Fruit fly (Drosophila melanogaster): ENCODE measurements around the gene Nak.

Nak gene

DNA sequence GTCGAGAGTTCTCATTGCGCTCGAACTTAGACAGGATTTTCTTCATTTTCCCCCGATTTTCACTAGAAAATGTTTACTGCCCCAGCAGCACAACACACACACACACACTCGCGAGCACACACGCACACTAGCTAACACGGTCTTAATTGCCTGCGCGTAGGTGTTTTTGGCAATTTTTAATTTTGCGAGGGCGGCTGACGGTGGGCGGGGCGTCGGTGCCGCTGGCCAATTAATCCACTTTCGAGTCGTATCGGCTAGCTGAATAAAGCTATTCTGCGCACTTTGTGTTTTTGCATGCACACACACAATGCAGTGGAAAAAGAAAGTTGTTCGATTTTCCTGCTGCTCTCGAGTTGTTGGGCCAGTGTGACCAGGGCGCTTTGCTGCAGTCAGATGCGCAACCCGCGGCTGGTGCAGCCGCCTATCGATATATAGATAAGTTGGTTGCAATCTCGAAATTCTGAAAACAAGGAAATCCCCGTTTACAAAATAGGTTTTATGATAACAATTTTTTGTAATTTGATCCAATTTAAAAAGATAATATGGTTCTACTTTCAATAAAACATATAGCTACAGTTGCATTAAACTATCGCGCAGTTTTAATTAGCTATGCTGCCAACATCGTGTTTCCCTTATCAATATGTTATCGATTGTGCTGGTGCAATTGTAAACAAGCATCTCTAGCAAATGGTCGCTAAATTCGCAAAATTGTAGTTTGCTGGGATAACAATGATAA lies at the start of gene Nak, which contains the start of gene Tango6:
Gene Nak (minus strand): TSS at position 375 of the 736 bp plus-strand sequence.
Gene Tango6 (plus strand): TSS at position 659 of the 736 bp plus-strand sequence.
- peak; percentile 46 for TF ChIP-seq CG17801 (GFP tag; optimal IDR thresholded peaks at IDR 0.05; ENCODE audit: partially characterized antibody)

DNA sequence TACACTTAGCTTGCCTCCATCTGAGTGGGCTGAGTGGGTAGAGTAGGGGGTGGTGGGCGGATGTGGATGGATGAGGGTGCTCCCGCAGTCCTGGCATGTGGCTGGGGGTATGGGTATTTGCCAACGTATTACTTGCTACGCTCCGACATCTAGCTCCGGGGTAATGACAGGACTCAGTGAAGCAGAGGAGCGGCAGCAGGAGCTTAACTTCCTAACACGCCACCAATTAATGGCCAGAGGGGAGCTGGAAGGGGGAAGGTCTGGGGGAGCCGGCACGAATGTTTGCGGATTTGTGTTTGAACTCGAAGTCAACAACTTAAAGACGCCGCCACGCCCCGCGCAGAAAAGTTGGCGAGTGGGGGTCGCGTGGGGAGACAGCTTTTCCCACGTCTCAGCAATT lies 49.7 kb upstream of the Nak start:
- no peak for TF ChIP-seq CG17801 (GFP tag; optimal IDR thresholded peaks at IDR 0.05; ENCODE audit: partially characterized antibody)

DNA sequence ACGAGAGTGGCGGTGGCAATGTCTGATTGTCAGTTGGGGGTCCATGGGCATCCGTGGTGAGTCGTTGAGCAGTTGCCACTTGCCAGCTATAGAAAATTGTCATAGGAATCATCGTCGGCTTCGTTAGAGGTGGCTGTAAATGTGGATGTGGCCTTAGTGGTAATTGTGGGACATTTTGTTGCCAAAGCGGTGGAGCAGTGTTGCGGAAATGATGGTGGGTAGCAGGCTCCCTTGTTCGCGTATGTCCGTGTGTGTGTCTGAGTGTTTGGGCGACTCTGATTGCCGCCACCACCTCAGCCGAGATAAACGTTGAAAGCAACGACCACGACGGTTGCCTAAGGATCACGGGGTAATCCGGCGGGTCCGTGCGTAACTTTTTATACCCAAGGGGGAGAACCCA lies 48.5 kb upstream of the Nak start:
- TF ChIP-seq CG17801 (GFP tag; optimal IDR thresholded peaks at IDR 0.05; ENCODE audit: partially characterized antibody), result no peak

- no peak for TF ChIP-seq CG17801 (GFP tag; optimal IDR thresholded peaks at IDR 0.05; ENCODE audit: partially characterized antibody)
Observed at dm6 chr2L:19015628-19016027, 47.1 kb upstream of the Nak start.

- TF ChIP-seq CG17801 (GFP tag; optimal IDR thresholded peaks at IDR 0.05; ENCODE audit: partially characterized antibody), result no peak
Observed at dm6 chr2L:19014881-19015366, 46.4 kb upstream of the Nak start.

DNA sequence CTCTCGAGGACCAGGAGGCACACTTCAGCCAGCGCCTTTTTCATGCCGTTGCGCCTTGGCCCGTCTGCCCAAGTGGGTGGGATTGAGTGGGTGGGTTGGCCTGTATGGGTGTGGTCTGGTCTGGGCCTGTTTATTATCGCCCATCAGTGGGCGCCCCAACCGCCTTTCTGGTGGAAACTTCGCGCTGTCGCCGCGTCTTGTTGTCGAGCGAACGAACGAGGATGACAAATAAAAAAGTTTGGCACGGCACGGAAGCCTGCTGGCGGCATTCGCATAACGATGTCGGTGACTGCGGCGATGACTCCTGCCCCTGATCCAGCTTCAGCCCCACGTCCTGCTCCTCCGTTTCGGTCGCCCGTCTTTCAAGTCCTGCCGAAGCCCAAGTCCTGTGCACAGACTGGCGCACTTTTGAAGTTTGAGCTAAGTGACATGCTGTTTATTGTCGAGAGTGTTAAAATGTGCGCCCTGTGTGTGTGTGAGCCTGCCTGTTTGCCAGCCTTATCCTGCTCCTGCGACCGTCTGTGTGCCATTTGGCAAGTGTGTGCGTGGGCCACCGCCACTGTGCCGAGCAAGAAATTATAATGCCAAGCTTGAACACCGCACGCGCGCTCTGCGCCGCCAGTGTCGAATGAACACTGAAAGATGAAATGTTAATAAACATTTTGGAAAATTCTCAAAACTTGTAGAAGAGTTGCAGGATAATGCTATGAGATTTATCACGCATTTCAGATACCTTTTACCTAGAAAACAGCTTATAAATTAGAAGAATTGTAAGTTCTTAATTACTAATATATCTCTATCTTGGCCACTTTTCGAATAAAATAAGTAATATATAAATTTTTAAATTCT lies 45.7 kb upstream of the Nak start:
- no peak for TF ChIP-seq CG17801 (GFP tag; optimal IDR thresholded peaks at IDR 0.05; ENCODE audit: partially characterized antibody)

DNA sequence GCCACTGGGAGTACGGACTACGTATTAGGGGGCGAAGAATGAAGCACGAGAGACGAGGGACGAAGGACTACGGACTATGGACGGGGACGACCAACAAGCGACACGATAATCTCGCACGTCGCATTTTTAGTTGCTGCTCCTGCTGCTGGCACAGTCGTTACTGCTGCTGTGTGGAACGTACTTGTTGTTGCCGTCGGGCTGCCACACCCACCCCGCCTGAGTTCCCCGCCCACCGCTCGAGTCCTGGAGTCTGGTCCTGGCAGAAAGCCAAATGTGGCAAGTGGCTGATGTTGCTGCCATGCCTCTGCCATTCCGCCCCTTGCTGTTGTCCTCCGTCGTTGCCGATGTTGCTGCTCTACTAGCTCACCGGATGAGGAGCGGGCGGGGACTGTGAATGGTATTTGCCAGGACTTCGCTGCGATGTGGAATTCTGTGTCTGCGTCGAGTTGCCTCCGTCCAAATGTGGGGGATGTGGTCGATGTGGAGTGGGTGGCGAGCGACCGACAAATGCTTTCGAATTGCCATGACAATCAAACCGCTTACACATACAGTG lies 44.3 kb upstream of the Nak start:
- no peak for TF ChIP-seq CG17801 (GFP tag; optimal IDR thresholded peaks at IDR 0.05; ENCODE audit: partially characterized antibody)

DNA sequence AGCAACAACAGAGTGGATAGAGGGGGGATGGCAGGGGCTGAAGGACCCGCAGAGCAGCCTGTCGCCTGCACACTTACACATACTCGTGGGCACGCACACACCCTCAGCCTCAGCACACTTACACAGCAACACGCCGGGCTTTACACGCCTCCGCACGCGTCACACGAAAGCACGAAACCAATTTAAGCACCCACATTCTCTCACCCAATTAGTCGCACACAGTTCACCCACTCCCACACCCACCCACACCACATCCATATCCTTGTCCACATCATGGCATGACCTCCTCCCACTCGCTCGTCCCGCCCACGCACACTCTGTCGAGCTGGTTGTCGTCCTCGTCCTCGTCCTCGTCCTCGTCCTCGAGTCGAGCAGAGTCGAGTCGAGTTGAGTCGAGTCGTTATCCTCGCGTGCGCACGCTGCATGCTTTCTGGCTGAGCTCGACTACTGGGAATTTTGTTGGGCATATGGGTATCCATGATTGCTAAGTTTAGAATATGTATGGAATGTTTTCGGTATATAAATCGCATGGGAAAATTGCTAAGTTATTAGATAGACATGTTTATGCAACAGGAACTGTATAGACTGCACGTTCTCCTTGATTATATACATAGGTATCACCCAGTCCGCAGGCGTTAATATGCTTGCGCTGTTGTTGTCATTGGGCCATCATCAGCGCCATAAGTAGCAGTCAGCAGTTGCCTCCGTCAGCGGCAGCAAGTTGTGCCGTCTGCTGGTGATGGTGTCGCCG lies 43.5 kb upstream of the Nak start:
- TF ChIP-seq CG17801 (GFP tag; optimal IDR thresholded peaks at IDR 0.05; ENCODE audit: partially characterized antibody), result no peak

dm6 chr2L:19010566-19010965 lies 42.0 kb upstream of the Nak start, which contains the start of gene robl37BC:
robl37BC (plus strand) TSS chr2L:19010866.
- no peak for TF ChIP-seq CG17801 (GFP tag; optimal IDR thresholded peaks at IDR 0.05; ENCODE audit: partially characterized antibody)

DNA sequence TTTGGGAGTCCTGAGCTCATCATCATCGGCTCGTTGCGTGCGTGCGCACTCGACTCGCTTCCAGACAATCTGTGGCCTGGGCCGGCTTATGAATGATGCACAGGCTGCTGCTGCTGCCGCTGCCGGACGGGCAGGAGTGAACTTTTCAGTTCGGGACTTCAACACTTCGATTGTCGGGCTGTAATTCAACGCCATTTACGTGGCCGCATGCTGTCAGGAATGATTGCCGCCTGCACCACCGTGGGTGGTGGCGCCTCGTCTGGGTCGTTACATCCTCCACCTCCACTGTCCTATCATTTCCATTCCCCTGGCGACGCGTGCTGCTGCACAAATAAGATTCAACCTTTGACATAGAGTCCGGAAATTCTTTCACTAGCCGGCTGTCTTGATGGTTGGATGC lies 41.5 kb upstream of the Nak start:
- TF ChIP-seq CG17801 (GFP tag; optimal IDR thresholded peaks at IDR 0.05; ENCODE audit: partially characterized antibody), result no peak

DNA sequence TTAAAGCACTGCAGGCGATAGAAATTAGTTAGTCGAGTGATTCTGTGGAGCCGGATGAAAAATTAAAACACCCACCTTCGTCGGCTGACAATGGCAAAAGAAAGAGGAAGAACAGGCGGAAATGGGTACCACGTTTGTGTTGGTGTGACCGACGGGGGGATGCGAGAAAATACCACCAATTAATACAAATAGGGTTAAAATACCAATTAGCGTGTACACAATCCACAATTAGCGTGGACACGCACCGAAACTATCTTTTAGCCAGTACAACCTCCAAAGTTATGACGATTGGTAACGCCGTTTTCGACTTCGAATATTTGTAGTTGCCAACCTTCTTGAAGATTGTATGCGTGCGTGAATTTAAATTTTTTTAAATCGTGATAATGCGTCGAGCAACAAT lies 40.6 kb upstream of the Nak start, which contains the start of gene RpL30:
Gene RpL30 (minus strand): TSS at position 177 of the 400 bp plus-strand sequence.
- peak; percentile 85 for TF ChIP-seq CG17801 (GFP tag; optimal IDR thresholded peaks at IDR 0.05; ENCODE audit: partially characterized antibody)

DNA sequence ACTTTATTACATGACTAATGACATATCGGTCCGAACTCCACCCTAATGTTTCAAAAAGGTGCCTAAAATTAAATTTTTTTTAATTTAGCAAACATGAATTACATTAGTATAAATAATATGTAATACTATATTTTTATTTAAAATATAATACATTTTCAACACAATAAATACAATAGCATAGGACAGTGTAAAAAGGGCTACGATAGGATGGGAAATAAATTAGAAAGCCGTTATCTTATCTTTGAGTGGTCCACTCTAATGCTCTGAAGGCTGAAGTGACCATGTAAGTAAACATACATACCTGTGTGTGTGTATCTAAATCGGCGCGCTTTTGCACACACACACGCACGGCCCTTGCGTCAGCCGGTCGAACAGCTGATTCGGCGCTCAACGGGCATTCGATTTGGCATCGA lies 34.4 kb upstream of the Nak start, which contains the start of gene CG31793:
Gene CG31793 (plus strand): TSS at position 409 of the 413 bp plus-strand sequence.
- TF ChIP-seq CG17801 (GFP tag; optimal IDR thresholded peaks at IDR 0.05; ENCODE audit: partially characterized antibody), result peak; percentile 73

DNA sequence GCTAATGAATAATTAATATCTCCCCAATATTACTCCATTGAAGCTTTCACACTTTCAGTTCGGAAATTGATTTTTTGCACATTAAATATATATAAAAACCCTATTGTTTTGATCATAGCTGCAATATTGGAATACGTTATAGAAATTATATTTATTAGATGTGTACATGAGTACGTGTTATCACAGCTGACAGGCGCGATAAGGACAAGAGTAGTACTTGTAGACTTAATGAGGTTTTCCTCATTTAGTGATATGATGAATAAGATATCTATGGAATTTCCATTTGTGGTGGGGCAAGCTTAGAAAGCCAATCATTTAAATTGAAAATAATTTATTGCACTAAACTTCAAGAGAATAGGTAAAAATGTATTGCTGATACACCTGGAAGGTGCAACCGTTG lies 33.9 kb upstream of the Nak start:
- TF ChIP-seq CG17801 (GFP tag; optimal IDR thresholded peaks at IDR 0.05; ENCODE audit: partially characterized antibody), result no peak

dm6 chr2L:18997148-18997547 lies 28.6 kb upstream of the Nak start, which contains the start of gene CG31792:
CG31792 (plus strand) TSS chr2L:18997448.
- no peak for TF ChIP-seq CG17801 (GFP tag; optimal IDR thresholded peaks at IDR 0.05; ENCODE audit: partially characterized antibody)

Data from ovary, adult (tissue).